Fruit fly (Drosophila melanogaster) whole organism: ENCODE results near the gene CG9518.

Source experiments
- Dll ChIP-seq: fragments of >200 bp; optimal IDR thresholded peaks from 2 replicates; lab custom pipeline; 2017
- EcR ChIP-seq, 2 experiments: fragments of >200 bp; optimal IDR thresholded peaks; 2 replicates each; lab custom pipeline; 2017; ENCODE audit warnings: missing biosample characterization in 2 of 2, missing genetic modification characterization in 2 of 2, missing genetic modification reagents in 2 of 2
- psq ChIP-seq: fragments of >200 bp; optimal IDR thresholded peaks from 2 replicates; lab custom pipeline; 2017
- usp ChIP-seq: fragments of >200 bp; optimal IDR thresholded peaks from 2 replicates; lab custom pipeline; 2017; ENCODE audit warnings: missing biosample characterization, missing genetic modification characterization, mixed read lengths

- TF ChIP-seq EcR (GFP tag; optimal IDR thresholded peaks at IDR 0.05; lab: Kevin White, UChicago) (no peak), usp (GFP tag; lab: Kevin White, UChicago) (no peak), Dll (lab: Kevin White, UChicago) (no peak), psq (no peak)
These were observed 44.9 kb downstream of the CG9518 start, which contains the start of gene rut for dm6 chrX:14825922-14826617.
